Worm (Caenorhabditis elegans) whole organism, L1 larva: ENCODE data around the gene F52D10.4.

Source experiments
- C04F5.9 ChIP-seq: sonication (generic microtip); optimal IDR thresholded peaks from 2 replicates; lab custom pipeline; 2016; ENCODE audit warnings: missing genetic modification characterization, missing compliant biosample characterization
- C16A3.4 ChIP-seq: fragments of 150-350 bp; optimal IDR thresholded peaks from 2 replicates; lab custom pipeline; 2014; ENCODE audit warnings: missing biosample characterization, missing genetic modification characterization
- C34B4.2 ChIP-seq: sonication (generic microtip); optimal IDR thresholded peaks from 2 replicates; lab custom pipeline; 2017; ENCODE audit warnings: mild to moderate bottlenecking, missing genetic modification characterization, missing compliant biosample characterization
- Y116A8C.19 ChIP-seq: sonication (generic microtip); optimal IDR thresholded peaks from 2 replicates; lab custom pipeline; 2016; ENCODE audit warnings: missing compliant biosample characterization, missing genetic modification characterization, borderline replicate concordance
- aha-1 ChIP-seq: fragments of 150-350 bp; optimal IDR thresholded peaks from 2 replicates; lab custom pipeline; 2014; ENCODE audit warnings: missing biosample characterization, missing genetic modification characterization
- aly-2 ChIP-seq: fragments of 150-350 bp; optimal IDR thresholded peaks from 2 replicates; lab custom pipeline; 2014; ENCODE audit warnings: missing biosample characterization, missing genetic modification characterization
- ama-1 ChIP-seq: fragments of 150-350 bp; optimal IDR thresholded peaks from 2 replicates; lab custom pipeline; 2014
- ceh-8 ChIP-seq: fragments of 200-800 bp; sonication (Bioruptor generic); optimal IDR thresholded peaks from 2 replicates; lab custom pipeline; 2018; ENCODE audit warnings: mild to moderate bottlenecking, missing genetic modification characterization, moderate library complexity, missing compliant biosample characterization
- ceh-82 ChIP-seq, 3 experiments: fragments of 150-350 bp in 1 of 3; sonication (generic microtip) in 2 of 3; optimal IDR thresholded peaks; 2 replicates each; lab custom pipeline; 2014 to 2017; ENCODE audit warnings: missing biosample characterization in 3 of 3, missing genetic modification characterization in 3 of 3
- ceh-88 ChIP-seq: fragments of 200-800 bp; sonication (Bioruptor generic); IDR thresholded peaks from 2 replicates; pipeline ENCODE4 v1.3.6; 2022; ENCODE audit warnings: missing genetic modification characterization, missing compliant biosample characterization
- ceh-90 ChIP-seq: sonication (generic microtip); optimal IDR thresholded peaks from 2 replicates; lab custom pipeline; 2016; ENCODE audit warnings: missing genetic modification characterization, missing compliant biosample characterization
- ces-1 ChIP-seq: fragments of 150-350 bp; optimal IDR thresholded peaks from 2 replicates; lab custom pipeline; 2014; ENCODE audit warnings: missing biosample characterization, missing genetic modification reagents, missing genetic modification characterization
- dpl-1 ChIP-seq, 3 experiments: fragments of 150-350 bp in 2 of 3; sonication (generic microtip) in 1 of 3; optimal IDR thresholded peaks; 2 replicates each; lab custom pipeline; 2014 to 2017; ENCODE audit warnings: missing biosample characterization in 3 of 3, missing genetic modification characterization in 3 of 3, missing genetic modification reagents in 3 of 3
- efl-3 ChIP-seq: fragments of 200-800 bp; sonication (Bioruptor generic); optimal IDR thresholded peaks from 2 replicates; lab custom pipeline; 2018; ENCODE audit warnings: mild to moderate bottlenecking, missing genetic modification characterization, missing compliant biosample characterization
- egl-13 ChIP-seq: sonication (generic microtip); optimal IDR thresholded peaks from 2 replicates; lab custom pipeline; 2016; ENCODE audit warnings: missing genotype, missing genetic modification reagents, missing genetic modification characterization, missing compliant biosample characterization
- elt-2 ChIP-seq: sonication (generic microtip); optimal IDR thresholded peaks from 2 replicates; lab custom pipeline; 2016; ENCODE audit warnings: missing genetic modification characterization, mild to moderate bottlenecking, inconsistent platforms, missing compliant biosample characterization, missing genetic modification reagents
- fkh-8 ChIP-seq: sonication (generic microtip); optimal IDR thresholded peaks from 2 replicates; lab custom pipeline; 2016; ENCODE audit warnings: mild to moderate bottlenecking, missing genetic modification characterization, missing compliant biosample characterization
- fos-1 ChIP-seq: fragments of 150-350 bp; optimal IDR thresholded peaks from 2 replicates; lab custom pipeline; 2014; ENCODE audit warnings: missing biosample characterization, missing genetic modification characterization
- hlh-4 ChIP-seq: sonication (generic microtip); optimal IDR thresholded peaks from 2 replicates; lab custom pipeline; 2016; ENCODE audit warnings: mild to moderate bottlenecking, missing genetic modification characterization, missing compliant biosample characterization
- hpl-2 ChIP-seq: fragments of 150-350 bp; optimal IDR thresholded peaks from 2 replicates; lab custom pipeline; 2014; ENCODE audit warnings: missing biosample characterization, missing genetic modification reagents, missing genetic modification characterization
- isw-1 ChIP-seq: fragments of 200-800 bp; sonication (Bioruptor generic); IDR thresholded peaks from 2 replicates; pipeline ENCODE4 v1.3.6; 2022; ENCODE audit warnings: missing genetic modification characterization, missing compliant biosample characterization
- lin-15B ChIP-seq: fragments of 150-350 bp; sonication (generic microtip); optimal IDR thresholded peaks from 3 replicates; lab custom pipeline; 2014; ENCODE audit warnings: missing biosample characterization, missing genetic modification characterization
- lin-35 ChIP-seq, 2 experiments: fragments of 150-350 bp; optimal IDR thresholded peaks; 2 replicates each; lab custom pipeline; 2014; ENCODE audit warnings: missing biosample characterization in 2 of 2, missing genetic modification characterization in 2 of 2, missing genetic modification reagents in 2 of 2
- lin-39 ChIP-seq: fragments of 150-350 bp; optimal IDR thresholded peaks from 2 replicates; lab custom pipeline; 2014; ENCODE audit warnings: missing biosample characterization, missing genetic modification reagents, missing genetic modification characterization
- mdl-1 ChIP-seq, 2 experiments: fragments of 150-350 bp; optimal IDR thresholded peaks; 2 replicates each; lab custom pipeline; 2014 to 2017; ENCODE audit warnings: missing biosample characterization in 2 of 2, missing genetic modification characterization in 2 of 2, inconsistent platforms in 1 of 2
- mef-2 ChIP-seq: fragments of 150-350 bp; optimal IDR thresholded peaks from 2 replicates; lab custom pipeline; 2014; ENCODE audit warnings: missing biosample characterization, missing genetic modification characterization
- nhr-11 ChIP-seq: fragments of 150-350 bp; optimal IDR thresholded peaks from 2 replicates; lab custom pipeline; 2014; ENCODE audit warnings: missing biosample characterization, missing genetic modification characterization
- nhr-20 ChIP-seq: sonication (generic microtip); optimal IDR thresholded peaks from 2 replicates; lab custom pipeline; 2016; ENCODE audit warnings: mild to moderate bottlenecking, missing genetic modification characterization, missing compliant biosample characterization
- nhr-76 ChIP-seq: sonication (generic microtip); optimal IDR thresholded peaks from 2 replicates; lab custom pipeline; 2017; ENCODE audit warnings: missing biosample characterization, missing genetic modification characterization
- nhr-77 ChIP-seq: fragments of 150-350 bp; optimal IDR thresholded peaks from 2 replicates; lab custom pipeline; 2014; ENCODE audit warnings: missing biosample characterization, missing genetic modification characterization
- nhr-84 ChIP-seq: sonication (generic microtip); optimal IDR thresholded peaks from 2 replicates; lab custom pipeline; 2017; ENCODE audit warnings: missing biosample characterization, missing genetic modification characterization
- nhr-90 ChIP-seq: sonication (generic microtip); optimal IDR thresholded peaks from 2 replicates; lab custom pipeline; 2016; ENCODE audit warnings: mild to moderate bottlenecking, missing genetic modification characterization, missing compliant biosample characterization; ENCODE audit not compliant: poor library complexity
- pag-3 ChIP-seq: sonication (generic microtip); optimal IDR thresholded peaks from 2 replicates; lab custom pipeline; 2017; ENCODE audit warnings: missing genetic modification characterization, mild to moderate bottlenecking, missing compliant biosample characterization, antibody characterized with exemption, borderline replicate concordance; ENCODE audit not compliant: insufficient read depth
- pax-3 ChIP-seq: fragments of 200-800 bp; sonication (Bioruptor generic); optimal IDR thresholded peaks from 2 replicates; lab custom pipeline; 2018; ENCODE audit warnings: mild to moderate bottlenecking, missing genetic modification characterization, moderate library complexity, missing compliant biosample characterization
- pqm-1 ChIP-seq: sonication (generic microtip); optimal IDR thresholded peaks from 3 replicates; lab custom pipeline; 2017; ENCODE audit warnings: missing biosample characterization, missing genetic modification characterization
- skn-1 ChIP-seq: fragments of 150-350 bp; optimal IDR thresholded peaks from 2 replicates; lab custom pipeline; 2014; ENCODE audit warnings: missing biosample characterization, missing genetic modification characterization
- snpc-4 ChIP-seq: fragments of 150-350 bp; optimal IDR thresholded peaks from 2 replicates; lab custom pipeline; 2014; ENCODE audit warnings: missing biosample characterization, missing genetic modification characterization
- sptf-1 ChIP-seq: fragments of 150-350 bp; optimal IDR thresholded peaks from 2 replicates; lab custom pipeline; 2014; ENCODE audit warnings: missing biosample characterization, missing genetic modification characterization
- swsn-7 ChIP-seq: sonication (generic microtip); optimal IDR thresholded peaks from 2 replicates; lab custom pipeline; 2016; ENCODE audit warnings: missing genetic modification characterization, missing compliant biosample characterization
- tbx-2 ChIP-seq: sonication (generic microtip); optimal IDR thresholded peaks from 2 replicates; lab custom pipeline; 2016; ENCODE audit warnings: missing genetic modification characterization, missing compliant biosample characterization
- tlp-1 ChIP-seq: fragments of 150-350 bp; optimal IDR thresholded peaks from 2 replicates; lab custom pipeline; 2014; ENCODE audit warnings: missing biosample characterization, missing genetic modification characterization
- unc-30 ChIP-seq: sonication (generic microtip); optimal IDR thresholded peaks from 2 replicates; lab custom pipeline; 2017; ENCODE audit warnings: missing biosample characterization, missing genetic modification characterization
- unc-98 ChIP-seq: fragments of 200-800 bp; sonication (Bioruptor generic); IDR thresholded peaks from 2 replicates; pipeline ENCODE4 v1.3.6; 2022; ENCODE audit warnings: missing genetic modification characterization, missing compliant biosample characterization
- xbp-1 ChIP-seq: sonication (generic microtip); optimal IDR thresholded peaks from 2 replicates; lab custom pipeline; 2016; ENCODE audit warnings: missing genetic modification characterization, missing compliant biosample characterization
- ztf-11 ChIP-seq, 2 experiments: sonication (generic microtip); optimal IDR thresholded peaks; 2 replicates each; lab custom pipeline; 2016 to 2017; ENCODE audit warnings: missing genetic modification characterization in 2 of 2, missing biosample characterization in 1 of 2, missing compliant biosample characterization in 1 of 2

Gene F52D10.4

DNA sequence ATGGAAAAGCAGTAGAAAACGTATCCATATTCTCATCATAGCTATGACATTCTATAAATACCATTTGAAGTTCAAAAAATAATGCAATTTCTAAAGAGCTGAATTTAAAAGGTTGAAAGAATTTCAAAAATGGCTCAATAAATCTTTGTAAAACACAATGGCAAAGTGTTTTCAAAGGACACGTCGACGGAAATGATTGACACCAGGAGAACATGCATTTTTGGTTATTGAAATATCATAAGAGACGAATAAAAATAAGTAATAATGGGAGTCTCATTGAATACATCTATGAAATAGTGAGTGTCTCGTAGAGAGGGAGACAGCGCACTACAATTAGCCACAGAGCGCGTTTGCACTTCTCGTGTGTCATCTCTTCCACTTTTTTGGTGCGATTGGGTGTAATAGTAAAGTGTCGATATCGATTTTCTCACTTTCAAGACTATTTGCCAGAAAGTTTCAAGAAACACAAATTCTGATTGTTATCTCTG, 39.3 kb downstream of the F52D10.4 start, which contains the start of gene T04F8.2 (continued):
- TF ChIP-seq pax-3 (tag; lab: Kevin White, UChicago), result no peak
- TF ChIP-seq ama-1 (lab: Kevin White, UChicago), result no peak
- no peak for TF ChIP-seq efl-3 (GFP tag; lab: Kevin White, UChicago)
- no peak for TF ChIP-seq nhr-11 (tag; lab: Kevin White, UChicago)
- TF ChIP-seq lin-15B, result peak; percentile 32
- peak; percentile 82 for TF ChIP-seq nhr-20 (tag; lab: Kevin White, UChicago)
- peak in 1 of 3 experiments; percentile 40 for TF ChIP-seq ceh-82 (tag; optimal IDR thresholded peaks at IDR 0.05; lab: Kevin White, UChicago)
- peak; percentile 54 to 59 for TF ChIP-seq lin-35 (GFP tag; optimal IDR thresholded peaks at IDR 0.05; lab: Kevin White, UChicago)
- no peak for TF ChIP-seq lin-39 (tag; lab: Kevin White, UChicago)
- no peak for TF ChIP-seq mef-2 (tag; lab: Kevin White, UChicago)
- TF ChIP-seq swsn-7 (tag; lab: Kevin White, UChicago), result peak; percentile 65
- no peak for TF ChIP-seq tlp-1
- peak; percentile 34 for TF ChIP-seq fkh-8 (tag; lab: Kevin White, UChicago)
- no peak for TF ChIP-seq nhr-84
- TF ChIP-seq dpl-1 (GFP tag; optimal IDR thresholded peaks at IDR 0.05; lab: Kevin White, UChicago), result peak; percentile 6 to 40 (median 11)
- TF ChIP-seq snpc-4, result no peak
- no peak for TF ChIP-seq egl-13 (tag; lab: Kevin White, UChicago)
- TF ChIP-seq fos-1 (tag; lab: Kevin White, UChicago), result peak; percentile 30
- TF ChIP-seq unc-30 (tag; lab: Kevin White, UChicago), result no peak
- no peak for TF ChIP-seq hpl-2
- no peak for TF ChIP-seq nhr-76 (tag; lab: Kevin White, UChicago)
- no peak for TF ChIP-seq ceh-88 (GFP tag; lab: Robert Waterston, UW)
- TF ChIP-seq ces-1 (GFP tag; lab: Kevin White, UChicago), result no peak
- TF ChIP-seq unc-98 (GFP tag; lab: Robert Waterston, UW), result no peak
- peak; percentile 65 for TF ChIP-seq tbx-2 (tag; lab: Kevin White, UChicago)
- TF ChIP-seq aly-2, result no peak
- TF ChIP-seq nhr-90 (tag; lab: Kevin White, UChicago), result peak; percentile 24
- no peak for TF ChIP-seq aha-1 (tag; lab: Kevin White, UChicago)
- TF ChIP-seq elt-2 (tag; lab: Kevin White, UChicago), result peak; percentile 28
- peak; percentile 32 for TF ChIP-seq nhr-77 (tag; lab: Kevin White, UChicago)
- TF ChIP-seq pag-3 (tag; lab: Kevin White, UChicago), result no peak
- no peak for TF ChIP-seq ztf-11 (tag; optimal IDR thresholded peaks at IDR 0.05; lab: Kevin White, UChicago)
- TF ChIP-seq xbp-1, result peak; percentile 55
- no peak for TF ChIP-seq sptf-1 (tag; lab: Kevin White, UChicago)
- no peak for TF ChIP-seq C34B4.2
- no peak for TF ChIP-seq C04F5.9 (tag; lab: Kevin White, UChicago)
- no peak for TF ChIP-seq pqm-1
- peak; percentile 88 for TF ChIP-seq C16A3.4 (tag; lab: Kevin White, UChicago)
- TF ChIP-seq Y116A8C.19 (tag; lab: Kevin White, UChicago), result no peak
- TF ChIP-seq hlh-4 (tag; lab: Kevin White, UChicago), result no peak
- peak in 1 of 2 experiments; percentile 58 for TF ChIP-seq mdl-1 (tag; optimal IDR thresholded peaks at IDR 0.05; lab: Kevin White, UChicago)
- no peak for TF ChIP-seq ceh-8
- peak; percentile 50 for TF ChIP-seq skn-1 (tag; lab: Kevin White, UChicago)
- TF ChIP-seq isw-1 (GFP tag; lab: Robert Waterston, UW), result peak; percentile 17; the same call in 1 of the 2 replicates
- TF ChIP-seq ceh-90 (tag; lab: Kevin White, UChicago), result no peak
